Worm (Caenorhabditis elegans) whole organism, L2 larva: Measurements from ENCODE around the gene C12D5.4.

Experiments used
- alr-1 ChIP-seq: fragments of 150-350 bp; optimal IDR thresholded peaks from 2 replicates; lab custom pipeline; 2014; ENCODE audit warnings: missing biosample characterization, missing genetic modification characterization
- aly-2 ChIP-seq: fragments of 150-350 bp; optimal IDR thresholded peaks from 2 replicates; lab custom pipeline; 2014; ENCODE audit warnings: missing biosample characterization, missing genetic modification characterization
- ama-1 ChIP-seq: fragments of 150-350 bp; optimal IDR thresholded peaks from 2 replicates; lab custom pipeline; 2018; ENCODE audit warnings: inconsistent platforms
- ceh-82 ChIP-seq: fragments of 150-350 bp; optimal IDR thresholded peaks from 2 replicates; lab custom pipeline; 2014; ENCODE audit warnings: missing biosample characterization, missing genetic modification characterization
- lsy-2 ChIP-seq, 2 experiments: fragments of 150-350 bp in 1 of 2; sonication (generic microtip) in 1 of 2; optimal IDR thresholded peaks; 2 replicates each; lab custom pipeline; 2014 to 2017; ENCODE audit warnings: missing biosample characterization in 2 of 2, missing genetic modification characterization in 2 of 2
- nhr-23 ChIP-seq: fragments of 150-350 bp; optimal IDR thresholded peaks from 2 replicates; lab custom pipeline; 2014; ENCODE audit warnings: missing biosample characterization, missing genetic modification reagents, missing genetic modification characterization
- nhr-25 ChIP-seq: fragments of 150-350 bp; sonication (generic microtip); optimal IDR thresholded peaks from 3 replicates; lab custom pipeline; 2014; ENCODE audit warnings: missing biosample characterization, missing genetic modification characterization
- sma-3 ChIP-seq: sonication (generic microtip); optimal IDR thresholded peaks from 2 replicates; lab custom pipeline; 2016; ENCODE audit warnings: missing genetic modification reagents, missing genetic modification characterization, missing compliant biosample characterization
- snpc-4 ChIP-seq: fragments of 150-350 bp; optimal IDR thresholded peaks from 2 replicates; lab custom pipeline; 2014; ENCODE audit warnings: missing biosample characterization, missing genetic modification characterization

DNA sequence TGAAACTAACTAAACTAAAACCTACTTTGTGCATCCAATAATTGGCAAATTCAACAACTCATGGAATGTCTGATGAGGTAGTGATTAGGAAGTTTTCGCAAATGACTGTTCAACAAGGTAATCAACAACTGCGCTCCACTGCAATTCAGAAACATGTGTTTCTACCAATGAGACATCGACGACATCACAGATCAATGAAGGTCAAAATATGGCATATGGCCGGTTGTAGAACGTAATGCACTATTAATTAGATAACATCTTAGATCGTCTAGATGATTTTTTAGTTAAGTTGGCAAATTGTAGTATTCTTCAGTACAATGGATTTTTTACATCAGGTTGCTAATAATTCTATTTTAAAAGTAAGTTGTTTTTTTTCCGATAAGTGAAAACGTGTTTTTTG lies 13.8 kb downstream of the C12D5.4 start, which contains the start of the genes nhr-94 and nhr-152:
- TF ChIP-seq alr-1 (tag; lab: Kevin White, UChicago) = no peak
- TF ChIP-seq nhr-25 (tag; lab: Kevin White, UChicago) = peak; percentile 77
- no peak for TF ChIP-seq aly-2
- TF ChIP-seq lsy-2 (tag; optimal IDR thresholded peaks at IDR 0.05; lab: Kevin White, UChicago) = no peak
- no peak for TF ChIP-seq ceh-82
- no peak for TF ChIP-seq sma-3
- TF ChIP-seq snpc-4 (tag; lab: Kevin White, UChicago) = no peak
- TF ChIP-seq ama-1 = no peak
- no peak for TF ChIP-seq nhr-23 (tag; lab: Kevin White, UChicago)
